Fruit fly (Drosophila melanogaster) whole organism, embryonic: ENCODE results near the gene CG31633.

Source experiments
- Bteb2 ChIP-seq: fragments of 200-800 bp; sonication (Bioruptor generic); optimal IDR thresholded peaks from 2 replicates; lab custom pipeline; 2016; ENCODE audit warnings: missing biosample characterization, missing genetic modification characterization
- CG11723 ChIP-seq: fragments of 200-800 bp; sonication (Bioruptor generic); optimal IDR thresholded peaks from 2 replicates; lab custom pipeline; 2017; ENCODE audit warnings: missing biosample characterization, mild to moderate bottlenecking, missing genetic modification characterization
- CG15011 ChIP-seq: fragments of 200-800 bp; sonication (Bioruptor generic); optimal IDR thresholded peaks from 3 replicates; lab custom pipeline; 2018; ENCODE audit warnings: missing biosample characterization, mild to moderate bottlenecking, missing genetic modification characterization
- CG1603 ChIP-seq: fragments of 200-800 bp; sonication (Bioruptor generic); optimal IDR thresholded peaks from 2 replicates; lab custom pipeline; 2019; ENCODE audit warnings: missing biosample characterization, mild to moderate bottlenecking, missing genetic modification characterization, moderate library complexity
- CG16813 ChIP-seq: fragments of 200-800 bp; sonication (Bioruptor generic); IDR thresholded peaks from 3 replicates; pipeline ENCODE4 v1.3.6; 2022; ENCODE audit warnings: missing biosample characterization, missing genetic modification characterization; ENCODE audit not compliant: partially characterized antibody
- CG18599 ChIP-seq: fragments of 200-800 bp; sonication (Bioruptor generic); optimal IDR thresholded peaks from 3 replicates; lab custom pipeline; 2017; ENCODE audit warnings: missing biosample characterization, missing genetic modification characterization, mild to moderate bottlenecking, moderate library complexity, missing genetic modification reagents
- CG31224 ChIP-seq: fragments of 200-800 bp; sonication (Bioruptor generic); IDR thresholded peaks from 2 replicates; pipeline ENCODE4 v1.3.6; 2022; ENCODE audit warnings: missing biosample characterization, missing genetic modification characterization
- CG31441 ChIP-seq: fragments of 200-800 bp; sonication (Bioruptor generic); IDR thresholded peaks from 2 replicates; pipeline ENCODE4 v1.3.6; 2022; ENCODE audit warnings: missing biosample characterization, missing genetic modification characterization
- CG32767 ChIP-seq: fragments of 200-800 bp; sonication (Bioruptor generic); IDR thresholded peaks from 2 replicates; pipeline ENCODE4 v1.3.6; 2022; ENCODE audit warnings: missing biosample characterization, missing genetic modification characterization
- CG43689 ChIP-seq: fragments of 200-800 bp; sonication (Bioruptor generic); IDR thresholded peaks from 2 replicates; pipeline ENCODE4 v1.3.6; 2022; ENCODE audit warnings: missing biosample characterization, missing genetic modification characterization
- CG6765 ChIP-seq: fragments of 200-800 bp; sonication (Bioruptor generic); optimal IDR thresholded peaks from 3 replicates; lab custom pipeline; 2017; ENCODE audit warnings: missing biosample characterization, mild to moderate bottlenecking, missing genetic modification characterization
- CG6791 ChIP-seq: fragments of 200-800 bp; sonication (Bioruptor generic); IDR thresholded peaks from 3 replicates; pipeline ENCODE4 v1.3.6; 2022; ENCODE audit warnings: missing biosample characterization, missing genetic modification characterization; ENCODE audit not compliant: partially characterized antibody
- CG6813 ChIP-seq: fragments of 200-800 bp; sonication (Bioruptor generic); optimal IDR thresholded peaks from 2 replicates; lab custom pipeline; 2017; ENCODE audit warnings: missing biosample characterization, missing genetic modification characterization, mild to moderate bottlenecking, moderate library complexity, missing genetic modification reagents
- CG7556 ChIP-seq: fragments of 200-800 bp; sonication (Bioruptor generic); optimal IDR thresholded peaks from 2 replicates; lab custom pipeline; 2017; ENCODE audit warnings: missing biosample characterization, mild to moderate bottlenecking, missing genetic modification characterization
- Doc3 ChIP-seq: fragments of 200-800 bp; sonication (Bioruptor generic); IDR thresholded peaks from 3 replicates; pipeline ENCODE4 v1.3.6; 2022; ENCODE audit warnings: missing biosample characterization, missing genetic modification characterization; ENCODE audit not compliant: partially characterized antibody
- Fer1 ChIP-seq: fragments of 200-800 bp; sonication (Bioruptor generic); optimal IDR thresholded peaks from 2 replicates; lab custom pipeline; 2017; ENCODE audit warnings: missing biosample characterization, mild to moderate bottlenecking, missing genetic modification characterization
- Gsc ChIP-seq: fragments of 200-800 bp; sonication (Bioruptor generic); IDR thresholded peaks from 2 replicates; pipeline ENCODE4 v1.3.6; 2022; ENCODE audit warnings: missing biosample characterization, missing genetic modification characterization
- Max ChIP-seq: fragments of 200-800 bp; sonication (Bioruptor generic); optimal IDR thresholded peaks from 2 replicates; lab custom pipeline; 2016; ENCODE audit warnings: missing biosample characterization, mild to moderate bottlenecking, missing genetic modification characterization
- Med ChIP-seq: fragments of 200-800 bp; sonication (Bioruptor generic); peaks from one replicate; lab custom pipeline; 2016; ENCODE audit warnings: missing biosample characterization, missing genetic modification characterization, mild to moderate bottlenecking, inconsistent platforms, moderate library complexity
- NK7.1 ChIP-seq: fragments of 200-800 bp; sonication (Bioruptor generic); optimal IDR thresholded peaks from 3 replicates; lab custom pipeline; 2016; ENCODE audit warnings: missing biosample characterization, missing genetic modification characterization
- Nf-YA ChIP-seq: fragments of 200-800 bp; sonication (Bioruptor generic); IDR thresholded peaks from 2 replicates; pipeline ENCODE4 v1.3.6; 2022; ENCODE audit warnings: missing biosample characterization, missing genetic modification characterization
- Nf-YC ChIP-seq: fragments of 200-800 bp; optimal IDR thresholded peaks from 3 replicates; lab custom pipeline; 2019; ENCODE audit warnings: missing biosample characterization, mild to moderate bottlenecking, missing genetic modification characterization, moderate library complexity
- Sry-β ChIP-seq: fragments of 200-800 bp; sonication (Bioruptor generic); optimal IDR thresholded peaks from 2 replicates; lab custom pipeline; 2018; ENCODE audit warnings: missing biosample characterization, mild to moderate bottlenecking, missing genetic modification characterization, moderate library complexity
- Ssrp ChIP-seq: fragments of 200-800 bp; sonication (Bioruptor generic); optimal IDR thresholded peaks from 2 replicates; lab custom pipeline; 2018; ENCODE audit warnings: missing biosample characterization, mild to moderate bottlenecking, missing genetic modification characterization, moderate library complexity
- Tbp ChIP-seq: fragments of >200 bp; optimal IDR thresholded peaks from 2 replicates; lab custom pipeline; 2018; ENCODE audit warnings: missing biosample characterization, missing genetic modification characterization
- bcd ChIP-seq: fragments of 200-800 bp; sonication (Bioruptor generic); optimal IDR thresholded peaks from 2 replicates; lab custom pipeline; 2017; ENCODE audit warnings: missing biosample characterization, mild to moderate bottlenecking, missing genetic modification characterization
- cad ChIP-seq: fragments of >200 bp; optimal IDR thresholded peaks from 2 replicates; lab custom pipeline; 2017; ENCODE audit warnings: missing biosample characterization, missing genetic modification characterization
- cas ChIP-seq: fragments of 200-800 bp; sonication (Bioruptor generic); IDR thresholded peaks from 2 replicates; pipeline ENCODE4 v1.3.6; 2022; ENCODE audit warnings: missing biosample characterization, missing genetic modification characterization
- cato ChIP-seq: fragments of 200-800 bp; sonication (Bioruptor generic); optimal IDR thresholded peaks from 2 replicates; lab custom pipeline; 2016; ENCODE audit warnings: missing biosample characterization, missing genetic modification characterization, borderline replicate concordance
- cg ChIP-seq: fragments of 200-800 bp; sonication (Bioruptor generic); optimal IDR thresholded peaks from 3 replicates; lab custom pipeline; 2019; ENCODE audit warnings: missing biosample characterization, mild to moderate bottlenecking, missing genetic modification characterization, moderate library complexity
- dmrt11E ChIP-seq: fragments of 200-800 bp; sonication (Bioruptor generic); optimal IDR thresholded peaks from 3 replicates; lab custom pipeline; 2018; ENCODE audit warnings: missing biosample characterization, mild to moderate bottlenecking, missing genetic modification characterization, moderate library complexity
- ems ChIP-seq: fragments of 200-800 bp; sonication (Bioruptor generic); optimal IDR thresholded peaks from 3 replicates; lab custom pipeline; 2016; ENCODE audit warnings: missing biosample characterization, missing genetic modification characterization
- esg ChIP-seq: fragments of 200-800 bp; sonication (Bioruptor generic); conservative IDR thresholded peaks from 2 replicates; pipeline ENCODE4 v1.3.6; 2022; ENCODE audit warnings: missing biosample characterization, missing genetic modification characterization
- ewg ChIP-seq: fragments of 200-800 bp; sonication (Bioruptor generic); optimal IDR thresholded peaks from 3 replicates; lab custom pipeline; 2017; ENCODE audit warnings: mild to moderate bottlenecking, missing biosample characterization, missing genetic modification reagents, missing genetic modification characterization
- ftz-f1 ChIP-seq: fragments of 200-800 bp; sonication (Bioruptor generic); optimal IDR thresholded peaks from 2 replicates; lab custom pipeline; 2016; ENCODE audit warnings: missing biosample characterization, missing genetic modification characterization
- gcm2 ChIP-seq: fragments of 200-800 bp; sonication (Bioruptor generic); optimal IDR thresholded peaks from 2 replicates; lab custom pipeline; 2016; ENCODE audit warnings: missing biosample characterization, missing genetic modification characterization
- gro ChIP-seq: fragments of 200-800 bp; sonication (Bioruptor generic); optimal IDR thresholded peaks from 2 replicates; lab custom pipeline; 2016; ENCODE audit warnings: missing biosample characterization, missing genetic modification characterization
- hkb ChIP-seq, 2 experiments: fragments of 200-800 bp in 1 of 2; fragments of >200 bp in 1 of 2; sonication (Bioruptor generic) in 1 of 2; IDR thresholded peaks in 1 of 2; optimal IDR thresholded peaks in 1 of 2; 2 replicates each; pipeline versions ENCODE4 v1.3.6 to Lab custom; 2017 to 2022; ENCODE audit warnings: missing biosample characterization in 1 of 2, missing genetic modification characterization in 1 of 2
- otp ChIP-seq: fragments of 200-800 bp; sonication (Bioruptor generic); IDR thresholded peaks from 3 replicates; pipeline ENCODE4, ENCODE4 v1.3.6; 2022; ENCODE audit warnings: missing biosample characterization, missing genetic modification characterization
- run ChIP-seq: fragments of 200-800 bp; sonication (Bioruptor generic); optimal IDR thresholded peaks from 3 replicates; lab custom pipeline; 2018; ENCODE audit warnings: missing biosample characterization, mild to moderate bottlenecking, missing genetic modification characterization
- slp2 ChIP-seq: fragments of 200-800 bp; sonication (Bioruptor generic); optimal IDR thresholded peaks from 2 replicates; lab custom pipeline; 2016; ENCODE audit warnings: missing biosample characterization, missing genetic modification characterization
- sob ChIP-seq: fragments of 200-800 bp; sonication (Bioruptor generic); IDR thresholded peaks from 2 replicates; pipeline ENCODE4 v1.3.6; 2022; ENCODE audit warnings: missing biosample characterization, missing genetic modification characterization
- stwl ChIP-seq: fragments of 200-800 bp; sonication (Bioruptor generic); optimal IDR thresholded peaks from 3 replicates; lab custom pipeline; 2018; ENCODE audit warnings: missing biosample characterization, mild to moderate bottlenecking, missing genetic modification characterization, moderate library complexity
- tgo ChIP-seq: fragments of 200-800 bp; sonication (Bioruptor generic); IDR thresholded peaks from 3 replicates; pipeline ENCODE4 v1.3.6; 2022; ENCODE audit warnings: missing biosample characterization, missing genetic modification characterization
- tna ChIP-seq: fragments of 200-800 bp; sonication (Bioruptor generic); IDR thresholded peaks from 2 replicates; pipeline ENCODE4 v1.3.6; 2022; ENCODE audit warnings: missing biosample characterization, missing genetic modification characterization; ENCODE audit not compliant: partially characterized antibody
- unc-4 ChIP-seq: fragments of 200-800 bp; sonication (Bioruptor generic); IDR thresholded peaks from 2 replicates; pipeline ENCODE4 v1.3.6; 2022; ENCODE audit warnings: missing biosample characterization, missing genetic modification characterization; ENCODE audit not compliant: partially characterized antibody
- unpg ChIP-seq: fragments of 200-800 bp; sonication (Bioruptor generic); optimal IDR thresholded peaks from 3 replicates; lab custom pipeline; 2018; ENCODE audit warnings: missing biosample characterization, mild to moderate bottlenecking, missing genetic modification characterization, moderate library complexity
- yki ChIP-seq: fragments of >200 bp; optimal IDR thresholded peaks from 3 replicates; lab custom pipeline; 2018
- z ChIP-seq: fragments of 200-800 bp; sonication (Bioruptor generic); IDR thresholded peaks from 3 replicates; pipeline ENCODE4 v1.3.6; 2022; ENCODE audit warnings: missing biosample characterization, missing genetic modification characterization

CG31633 gene

DNA sequence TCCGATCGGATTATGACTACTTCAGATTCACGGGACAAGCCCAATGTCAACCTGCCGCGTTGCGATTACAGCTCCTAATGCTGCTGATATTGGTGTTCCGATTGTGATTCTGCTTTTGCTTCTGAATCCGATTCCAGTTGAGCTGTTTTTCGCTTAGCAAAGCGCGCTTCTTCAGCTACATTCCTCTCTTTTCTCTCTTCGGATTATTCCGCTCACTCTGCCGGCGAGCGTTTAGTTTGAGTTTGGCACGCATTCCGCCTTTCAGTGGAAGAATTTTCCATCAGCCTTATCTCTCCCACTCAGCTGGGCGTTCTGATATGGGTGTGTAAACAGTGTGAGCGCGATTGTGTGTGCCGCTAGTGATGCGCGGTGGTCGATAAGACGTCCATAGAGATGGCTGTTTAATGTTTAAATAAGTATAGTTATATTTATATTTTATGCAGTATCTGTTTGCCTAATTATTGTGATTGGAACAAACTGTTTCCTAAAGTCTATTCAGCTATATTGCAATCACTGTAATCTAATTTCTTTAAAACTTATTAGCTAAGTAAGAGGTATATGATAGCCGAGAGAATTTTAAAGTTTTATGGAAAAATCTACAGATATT lies 11.7 kb upstream of the CG31633 start, which contains the start of gene Galt (continued):
- TF ChIP-seq hkb (optimal IDR thresholded peaks at IDR 0.05; lab: Kevin White, UChicago) (no peak), hkb (GFP tag; IDR thresholded peaks at IDR 0.05; lab: Robert Waterston, UW) (peak; percentile 30), CG1603 (tag; lab: Kevin White, UChicago) (no peak), CG6791 (GFP tag; lab: Robert Waterston, UW) (peak; percentile 70; the same call in 2 of the 3 replicates), CG15011 (no peak), dmrt11E (peak; percentile 39), Bteb2 (peak; percentile 2), Sry-β (GFP tag; lab: Kevin White, UChicago) (peak; percentile 76), CG32767 (GFP tag; lab: Robert Waterston, UW) (0 out of 2 replicates have a peak, but pooled peaks have one; percentile 21), z (GFP tag; lab: Robert Waterston, UW) (peak; percentile 95), slp2 (GFP tag; lab: Kevin White, UChicago) (no peak), CG11723 (GFP tag; lab: Kevin White, UChicago) (no peak), cad (GFP tag; lab: Kevin White, UChicago) (no peak), cas (GFP tag; lab: Robert Waterston, UW) (no peak), Max (GFP tag; lab: Kevin White, UChicago) (peak; percentile 30), CG43689 (GFP tag; lab: Robert Waterston, UW) (no peak), Doc3 (no peak; the same call in 1 of the 3 replicates), ems (no peak), run (tag; lab: Kevin White, UChicago) (no peak), esg (GFP tag; lab: Robert Waterston, UW) (no peak), Nf-YA (GFP tag; lab: Robert Waterston, UW) (no peak), CG6813 (no peak), tna (GFP tag; lab: Robert Waterston, UW) (peak; percentile 76; the same call in 1 of the 2 replicates), Gsc (GFP tag; lab: Robert Waterston, UW) (no peak), ftz-f1 (GFP tag; lab: Kevin White, UChicago) (peak; percentile 22), ewg (no peak), stwl (tag; lab: Kevin White, UChicago) (peak; percentile 53), Nf-YC (tag; lab: Kevin White, UChicago) (no peak), CG31224 (GFP tag; lab: Robert Waterston, UW) (no peak), gcm2 (GFP tag; lab: Kevin White, UChicago) (no peak), CG6765 (peak; percentile 5), cg (peak; percentile 65), sob (GFP tag; lab: Robert Waterston, UW) (peak; percentile 59; the same call in 1 of the 2 replicates), Med (GFP tag; lab: Kevin White, UChicago) (peak; percentile 78), gro (no peak), CG31441 (GFP tag; lab: Robert Waterston, UW) (no peak; the same call in none of the 2 replicates), otp (no peak), NK7.1 (no peak), unc-4 (peak; percentile 63), Fer1 (GFP tag; lab: Kevin White, UChicago) (peak; percentile 68), CG16813 (GFP tag; lab: Robert Waterston, UW) (peak; percentile 82), Tbp (GFP tag; lab: Kevin White, UChicago) (no peak), CG7556 (GFP tag; lab: Kevin White, UChicago) (no peak), yki (lab: Kevin White, UChicago) (no peak), cato (GFP tag; lab: Kevin White, UChicago) (no peak), tgo (GFP tag; lab: Robert Waterston, UW) (peak; percentile 39; the same call in 1 of the 3 replicates), unpg (peak; percentile 39), bcd (GFP tag; lab: Kevin White, UChicago) (peak; percentile 13), CG18599 (GFP tag; lab: Kevin White, UChicago) (peak; percentile 21), Ssrp (peak; percentile 3)
